Fruit fly (Drosophila melanogaster) whole organism, prepupa: ENCODE measurements around the gene Hr4.

Experiments
- CG1621 ChIP-seq: fragments of 200-800 bp; sonication (Bioruptor generic); optimal IDR thresholded peaks from 3 replicates; lab custom pipeline; 2018; ENCODE audit warnings: missing biosample characterization, mild to moderate bottlenecking, missing genetic modification characterization
- fd85E ChIP-seq: fragments of 200-800 bp; sonication (Bioruptor generic); optimal IDR thresholded peaks from 3 replicates; lab custom pipeline; 2016; ENCODE audit warnings: missing biosample characterization, missing genetic modification characterization
- salr ChIP-seq, 2 experiments: fragments of 200-800 bp; sonication (Bioruptor generic); optimal IDR thresholded peaks; 3 replicates each; lab custom pipeline; 2016 to 2018; ENCODE audit warnings: missing biosample characterization in 2 of 2, missing genetic modification characterization in 2 of 2, mild to moderate bottlenecking in 1 of 2

DNA sequence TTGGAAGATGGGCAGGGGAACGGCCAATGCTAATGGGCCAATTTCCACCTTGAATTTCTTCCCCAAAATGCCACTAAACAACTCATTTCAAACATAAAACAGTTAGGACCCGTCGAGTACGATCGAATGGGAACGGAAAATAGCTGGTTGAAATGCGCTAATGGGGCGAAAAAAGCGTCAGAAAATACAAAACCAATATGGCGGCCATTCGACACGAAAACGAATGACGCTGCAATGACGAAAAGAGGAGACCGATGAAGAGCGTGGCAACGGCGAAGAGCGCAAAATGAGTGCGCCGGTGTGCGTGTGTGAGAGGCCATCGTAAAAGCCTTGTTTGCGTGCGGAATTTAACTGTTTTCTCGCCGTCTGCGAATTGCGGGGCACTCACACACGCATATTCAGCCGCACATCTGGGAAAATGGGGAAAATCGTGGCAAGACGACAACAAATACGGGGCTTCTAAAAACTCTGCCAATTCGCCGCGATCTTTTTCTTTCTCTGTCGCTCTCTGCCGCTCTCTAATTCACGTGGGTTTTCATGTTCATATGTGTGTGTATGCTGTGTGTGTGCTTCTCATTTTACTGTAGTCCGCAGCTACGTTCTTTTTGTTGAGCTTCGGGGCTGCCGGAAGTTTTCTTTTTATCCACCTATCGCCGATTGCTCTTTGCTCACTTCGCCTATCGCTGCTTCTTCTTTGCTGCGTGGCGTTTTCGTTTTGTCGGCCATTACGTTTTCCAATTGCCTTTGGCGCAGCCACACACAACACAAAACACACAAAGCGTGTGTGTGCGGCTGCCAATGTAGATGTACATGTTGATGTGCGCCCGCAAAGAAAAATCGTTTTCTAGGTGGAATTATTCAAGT lies 68.5 kb downstream of the Hr4 start, which contains the start of gene east:
- TF ChIP-seq salr (GFP tag; optimal IDR thresholded peaks at IDR 0.05; lab: Kevin White, UChicago) (no peak), CG1621 (tag; lab: Kevin White, UChicago) (peak; percentile 52), fd85E (GFP tag; lab: Kevin White, UChicago) (no peak)
